Fruit fly (Drosophila melanogaster) whole organism, prepupa: ENCODE results near the gene CG6310.

ENCODE experiments used
- CG11762 ChIP-seq: fragments of 200-800 bp; sonication (Bioruptor generic); optimal IDR thresholded peaks from 3 replicates; lab custom pipeline; 2016; ENCODE audit warnings: missing biosample characterization, missing genetic modification characterization; ENCODE audit not compliant: insufficient read depth
- CG3032 ChIP-seq: fragments of 200-800 bp; optimal IDR thresholded peaks from 2 replicates; lab custom pipeline; 2019; ENCODE audit warnings: missing biosample characterization, mild to moderate bottlenecking, missing genetic modification characterization, moderate library complexity
- CG31627 ChIP-seq: fragments of 200-800 bp; sonication (Bioruptor generic); optimal IDR thresholded peaks from 3 replicates; lab custom pipeline; 2016; ENCODE audit warnings: missing biosample characterization, missing genetic modification characterization
- CG6808 ChIP-seq: fragments of 200-800 bp; sonication (Bioruptor generic); optimal IDR thresholded peaks from 3 replicates; lab custom pipeline; 2017; ENCODE audit warnings: missing biosample characterization, missing genetic modification characterization, mild to moderate bottlenecking, moderate library complexity, missing genetic modification reagents
- CG6854 ChIP-seq: fragments of 200-800 bp; sonication (Bioruptor generic); optimal IDR thresholded peaks from 2 replicates; lab custom pipeline; 2017; ENCODE audit warnings: missing biosample characterization, mild to moderate bottlenecking, missing genetic modification characterization
- Ets21C ChIP-seq: fragments of 200-800 bp; sonication (Bioruptor generic); optimal IDR thresholded peaks from 3 replicates; lab custom pipeline; 2016; ENCODE audit warnings: missing biosample characterization, missing genetic modification characterization
- Lpt ChIP-seq: fragments of 200-800 bp; sonication (Bioruptor generic); optimal IDR thresholded peaks from 3 replicates; lab custom pipeline; 2016; ENCODE audit warnings: missing biosample characterization, missing genetic modification characterization
- Sox15 ChIP-seq: fragments of 200-800 bp; sonication (Bioruptor generic); optimal IDR thresholded peaks from 3 replicates; lab custom pipeline; 2016; ENCODE audit warnings: missing biosample characterization, missing genetic modification characterization
- dac ChIP-seq: fragments of 200-800 bp; sonication (Bioruptor generic); optimal IDR thresholded peaks from 2 replicates; lab custom pipeline; 2017; ENCODE audit warnings: missing biosample characterization, mild to moderate bottlenecking, missing genetic modification characterization
- fd85E ChIP-seq: fragments of 200-800 bp; sonication (Bioruptor generic); optimal IDR thresholded peaks from 3 replicates; lab custom pipeline; 2016; ENCODE audit warnings: missing biosample characterization, missing genetic modification characterization
- spab ChIP-seq: fragments of 200-800 bp; sonication (Bioruptor generic); optimal IDR thresholded peaks from 2 replicates; lab custom pipeline; 2017; ENCODE audit warnings: missing biosample characterization, mild to moderate bottlenecking, missing genetic modification characterization, missing genetic modification reagents

DNA sequence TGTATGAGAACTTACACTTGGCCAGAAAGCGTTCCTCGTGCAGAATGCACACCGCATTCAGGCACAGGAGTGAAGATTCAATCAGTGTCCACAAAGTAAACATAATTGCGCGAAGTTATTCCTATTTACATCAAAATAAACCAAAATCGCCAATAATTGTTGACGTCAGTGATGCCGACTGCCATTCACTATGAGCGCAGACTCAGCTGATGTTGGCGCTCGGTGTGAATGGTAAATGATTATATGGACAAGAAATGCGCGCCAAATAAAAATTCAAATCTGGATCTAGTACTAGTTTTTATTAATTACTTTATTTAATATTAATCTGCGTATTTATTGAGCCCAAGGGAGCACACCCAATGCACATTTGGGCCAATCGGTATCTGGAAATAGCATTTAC is 7.2 kb downstream of the CG6310 start, which contains the start of gene CG32069:
- TF ChIP-seq Sox15 (GFP tag; lab: Kevin White, UChicago) (no peak), fd85E (GFP tag; lab: Kevin White, UChicago) (no peak), CG6808 (GFP tag; lab: Kevin White, UChicago) (no peak), spab (GFP tag; lab: Kevin White, UChicago) (no peak), CG6854 (no peak), CG3032 (no peak), dac (GFP tag; lab: Kevin White, UChicago) (no peak), Ets21C (GFP tag; lab: Kevin White, UChicago) (no peak), Lpt (GFP tag; lab: Kevin White, UChicago) (no peak), CG31627 (no peak), CG11762 (GFP tag; lab: Kevin White, UChicago) (no peak)
